Worm (Caenorhabditis elegans) whole organism, L4 larva: ENCODE measurements around the gene mlt-4.

Experiments
- D1046.2 ChIP-seq: fragments of 200-800 bp; sonication (Bioruptor generic); IDR thresholded peaks from 2 replicates; pipeline ENCODE4 v1.3.6; 2022; ENCODE audit warnings: missing genetic modification characterization, missing compliant biosample characterization
- F37D6.2 ChIP-seq: sonication (generic microtip); optimal IDR thresholded peaks from 2 replicates; lab custom pipeline; 2016; ENCODE audit warnings: mild to moderate bottlenecking, missing genetic modification characterization, missing compliant biosample characterization
- F44E2.7 ChIP-seq: fragments of 200-800 bp; sonication (Bioruptor generic); IDR thresholded peaks from 2 replicates; pipeline ENCODE4 v2.1.2; 2022; ENCODE audit warnings: missing genetic modification characterization, missing compliant biosample characterization
- T20F7.1 ChIP-seq: fragments of 200-800 bp; sonication (Bioruptor generic); optimal IDR thresholded peaks from 2 replicates; lab custom pipeline; 2018; ENCODE audit warnings: mild to moderate bottlenecking, missing genetic modification characterization, missing compliant biosample characterization
- T26A8.4 ChIP-seq: fragments of 200-800 bp; sonication (Bioruptor generic); IDR thresholded peaks from 2 replicates; pipeline ENCODE4 v1.3.6; 2022; ENCODE audit warnings: missing genetic modification characterization, missing compliant biosample characterization
- Y75B8A.6 ChIP-seq: fragments of 200-800 bp; sonication (Bioruptor generic); IDR thresholded peaks from 2 replicates; pipeline ENCODE4 v1.3.6; 2022; ENCODE audit warnings: missing genetic modification reagents, missing genetic modification characterization, missing compliant biosample characterization
- ZK546.5 ChIP-seq, 2 experiments: sonication (generic microtip); optimal IDR thresholded peaks; 2 replicates each; lab custom pipeline; 2017; ENCODE audit warnings: missing biosample characterization in 2 of 2, missing genetic modification characterization in 2 of 2
- aha-1 ChIP-seq: fragments of 150-350 bp; peaks from one replicate; lab custom pipeline; 2014; ENCODE audit warnings: missing biosample characterization, missing genetic modification characterization
- attf-4 ChIP-seq: sonication (generic microtip); optimal IDR thresholded peaks from 3 replicates; lab custom pipeline; 2017; ENCODE audit warnings: missing biosample characterization, missing genetic modification characterization
- ceh-82 ChIP-seq: sonication (generic microtip); optimal IDR thresholded peaks from 2 replicates; lab custom pipeline; 2017; ENCODE audit warnings: missing biosample characterization, missing genetic modification characterization
- ces-1 ChIP-seq: fragments of 150-350 bp; sonication (generic microtip); optimal IDR thresholded peaks from 4 replicates; lab custom pipeline; 2014; ENCODE audit warnings: missing biosample characterization, missing genetic modification reagents, missing genetic modification characterization
- daf-16 ChIP-seq, 3 experiments: sonication (generic microtip); optimal IDR thresholded peaks; 2 replicates each; lab custom pipeline; 2016 to 2017; ENCODE audit warnings: missing genetic modification characterization in 3 of 3, missing genetic modification reagents in 3 of 3, mild to moderate bottlenecking in 2 of 3, missing compliant biosample characterization in 2 of 3, missing biosample characterization in 1 of 3, moderate library complexity in 1 of 3
- daf-8 ChIP-seq: fragments of 200-800 bp; sonication (Bioruptor generic); IDR thresholded peaks from 2 replicates; pipeline ENCODE4 v1.3.6; 2022; ENCODE audit warnings: missing genetic modification characterization, missing compliant biosample characterization
- dpl-1 ChIP-seq: fragments of 150-350 bp; optimal IDR thresholded peaks from 2 replicates; lab custom pipeline; 2014; ENCODE audit warnings: missing biosample characterization, missing genetic modification reagents, missing genetic modification characterization
- dve-1 ChIP-seq: sonication (generic microtip); optimal IDR thresholded peaks from 2 replicates; lab custom pipeline; 2017; ENCODE audit warnings: antibody characterized with exemption, mild to moderate bottlenecking, missing genetic modification characterization, missing compliant biosample characterization; ENCODE audit not compliant: insufficient read depth
- egl-27 ChIP-seq: sonication (generic microtip); optimal IDR thresholded peaks from 3 replicates; lab custom pipeline; 2017; ENCODE audit warnings: missing biosample characterization, missing genetic modification reagents, missing genetic modification characterization
- fkh-10 ChIP-seq: fragments of 150-350 bp; optimal IDR thresholded peaks from 2 replicates; lab custom pipeline; 2014; ENCODE audit warnings: missing biosample characterization, missing genetic modification reagents, missing genetic modification characterization
- gei-8 ChIP-seq: fragments of 200-800 bp; sonication (Bioruptor generic); optimal IDR thresholded peaks from 2 replicates; lab custom pipeline; 2018; ENCODE audit warnings: mild to moderate bottlenecking, missing genetic modification characterization, missing compliant biosample characterization
- hlh-11 ChIP-seq: fragments of 200-800 bp; sonication (Bioruptor generic); optimal IDR thresholded peaks from 2 replicates; lab custom pipeline; 2018; ENCODE audit warnings: mild to moderate bottlenecking, missing genetic modification characterization, missing compliant biosample characterization
- hlh-30 ChIP-seq: sonication (generic microtip); optimal IDR thresholded peaks from 2 replicates; lab custom pipeline; 2017; ENCODE audit warnings: antibody characterized with exemption, mild to moderate bottlenecking, missing genetic modification characterization, missing compliant biosample characterization; ENCODE audit not compliant: insufficient read depth
- hmg-1.1 ChIP-seq: fragments of 200-800 bp; sonication (Bioruptor generic); IDR thresholded peaks from 2 replicates; pipeline ENCODE4 v1.3.6; 2022; ENCODE audit warnings: missing genetic modification reagents, missing genetic modification characterization, missing compliant biosample characterization
- jun-1 ChIP-seq: fragments of 150-350 bp; optimal IDR thresholded peaks from 2 replicates; lab custom pipeline; 2014; ENCODE audit warnings: missing biosample characterization, missing genetic modification reagents, missing genetic modification characterization
- lim-7 ChIP-seq: fragments of 200-800 bp; sonication (Bioruptor generic); IDR thresholded peaks from 2 replicates; pipeline ENCODE4 v1.3.6; 2022; ENCODE audit warnings: missing genetic modification characterization, missing compliant biosample characterization
- lin-1 ChIP-seq: fragments of 200-800 bp; sonication (Bioruptor generic); IDR thresholded peaks from 2 replicates; pipeline ENCODE4 v1.3.6; 2022; ENCODE audit warnings: missing genetic modification reagents, missing genetic modification characterization, missing compliant biosample characterization
- lin-13 ChIP-seq: fragments of 150-350 bp; optimal IDR thresholded peaks from 2 replicates; lab custom pipeline; 2014; ENCODE audit warnings: missing biosample characterization, missing genetic modification reagents, missing genetic modification characterization
- lin-15B ChIP-seq: fragments of 150-350 bp; sonication (generic microtip); optimal IDR thresholded peaks from 3 replicates; lab custom pipeline; 2014; ENCODE audit warnings: missing biosample characterization, missing genetic modification characterization
- lin-38 ChIP-seq: fragments of 200-800 bp; sonication (Bioruptor generic); IDR thresholded peaks from 2 replicates; pipeline ENCODE4 v1.3.6; 2022; ENCODE audit warnings: missing genetic modification reagents, missing genetic modification characterization, missing compliant biosample characterization
- lin-39 ChIP-seq: fragments of 150-350 bp; optimal IDR thresholded peaks from 2 replicates; lab custom pipeline; 2014; ENCODE audit warnings: missing biosample characterization, missing genetic modification reagents, missing genetic modification characterization
- madf-5 ChIP-seq, 2 experiments: fragments of 200-800 bp; sonication (Bioruptor generic); IDR thresholded peaks; 2 replicates each; pipeline ENCODE4 v1.3.6; 2022; ENCODE audit warnings: missing compliant biosample characterization in 2 of 2, missing genetic modification characterization in 2 of 2
- madf-9 ChIP-seq: fragments of 200-800 bp; sonication (Bioruptor generic); conservative IDR thresholded peaks from 2 replicates; pipeline ENCODE4 v1.3.6; 2022; ENCODE audit warnings: missing genetic modification reagents, missing genetic modification characterization, missing compliant biosample characterization
- mdl-1 ChIP-seq, 2 experiments: fragments of 150-350 bp in 1 of 2; sonication (generic microtip) in 1 of 2; optimal IDR thresholded peaks; 2 replicates each; lab custom pipeline; 2014 to 2017; ENCODE audit warnings: missing biosample characterization in 2 of 2, missing genetic modification characterization in 2 of 2
- mdt-29 ChIP-seq: fragments of 200-800 bp; sonication (Bioruptor generic); IDR thresholded peaks from 2 replicates; pipeline ENCODE4 v1.3.6; 2022; ENCODE audit warnings: missing genetic modification reagents, missing genetic modification characterization, missing compliant biosample characterization
- nhr-10 ChIP-seq: fragments of 150-350 bp; optimal IDR thresholded peaks from 2 replicates; lab custom pipeline; 2014; ENCODE audit warnings: missing biosample characterization, missing genetic modification characterization
- nhr-102 ChIP-seq: sonication (generic microtip); optimal IDR thresholded peaks from 2 replicates; lab custom pipeline; 2016; ENCODE audit warnings: mild to moderate bottlenecking, missing genetic modification characterization, moderate library complexity, missing compliant biosample characterization
- nhr-11 ChIP-seq: fragments of 150-350 bp; optimal IDR thresholded peaks from 2 replicates; lab custom pipeline; 2014; ENCODE audit warnings: missing biosample characterization, missing genetic modification characterization
- nhr-111 ChIP-seq: fragments of 200-800 bp; sonication (Bioruptor generic); optimal IDR thresholded peaks from 2 replicates; lab custom pipeline; 2018; ENCODE audit warnings: mild to moderate bottlenecking, missing genetic modification characterization, missing compliant biosample characterization
- nhr-28 ChIP-seq: fragments of 150-350 bp; optimal IDR thresholded peaks from 2 replicates; lab custom pipeline; 2014; ENCODE audit warnings: missing biosample characterization, missing genetic modification characterization
- nhr-48 ChIP-seq: sonication (generic microtip); optimal IDR thresholded peaks from 2 replicates; lab custom pipeline; 2016; ENCODE audit warnings: mild to moderate bottlenecking, missing genetic modification characterization, missing compliant biosample characterization
- nhr-76 ChIP-seq: fragments of 150-350 bp; optimal IDR thresholded peaks from 2 replicates; lab custom pipeline; 2014; ENCODE audit warnings: missing biosample characterization, missing genetic modification characterization
- pha-4 ChIP-seq, 2 experiments: fragments of 150-350 bp in 1 of 2; fragments of 200-800 bp in 1 of 2; sonication (Bioruptor generic) in 1 of 2; IDR thresholded peaks in 1 of 2; optimal IDR thresholded peaks in 1 of 2; 2 replicates each; pipeline versions ENCODE4 v1.3.6 to Lab custom; 2014 to 2022; ENCODE audit warnings: missing genetic modification characterization in 2 of 2, missing genetic modification reagents in 2 of 2, missing biosample characterization in 1 of 2, missing compliant biosample characterization in 1 of 2
- rbr-2 ChIP-seq: sonication (generic microtip); optimal IDR thresholded peaks from 2 replicates; lab custom pipeline; 2016; ENCODE audit warnings: missing genotype, missing genetic modification characterization, missing compliant biosample characterization
- sdz-12 ChIP-seq: fragments of 200-800 bp; sonication (Bioruptor generic); optimal IDR thresholded peaks from 2 replicates; lab custom pipeline; 2018; ENCODE audit warnings: mild to moderate bottlenecking, missing genetic modification characterization, missing compliant biosample characterization
- skn-1 ChIP-seq: fragments of 150-350 bp; optimal IDR thresholded peaks from 2 replicates; lab custom pipeline; 2014; ENCODE audit warnings: missing biosample characterization, missing genetic modification characterization
- snpc-1.2 ChIP-seq: fragments of 200-800 bp; sonication (Bioruptor generic); IDR thresholded peaks from 2 replicates; pipeline ENCODE4 v1.3.6; 2022; ENCODE audit warnings: missing genetic modification reagents, missing genetic modification characterization, missing compliant biosample characterization
- spr-3 ChIP-seq: fragments of 200-800 bp; sonication (Bioruptor generic); optimal IDR thresholded peaks from 2 replicates; lab custom pipeline; 2018; ENCODE audit warnings: mild to moderate bottlenecking, missing genetic modification characterization, missing compliant biosample characterization
- tra-1 ChIP-seq: fragments of 200-800 bp; sonication (Bioruptor generic); IDR thresholded peaks from 2 replicates; pipeline ENCODE4 v1.3.6; 2022; ENCODE audit warnings: missing genetic modification reagents, missing genetic modification characterization, missing compliant biosample characterization
- unc-39 ChIP-seq: sonication (generic microtip); optimal IDR thresholded peaks from 2 replicates; lab custom pipeline; 2017; ENCODE audit warnings: missing biosample characterization, missing genetic modification characterization
- zag-1 ChIP-seq: fragments of 150-350 bp; optimal IDR thresholded peaks from 2 replicates; lab custom pipeline; 2014; ENCODE audit warnings: missing biosample characterization, missing genetic modification characterization
- zfp-2 ChIP-seq: sonication (generic microtip); optimal IDR thresholded peaks from 2 replicates; lab custom pipeline; 2016; ENCODE audit warnings: mild to moderate bottlenecking, missing genetic modification characterization, missing compliant biosample characterization
- zip-2 ChIP-seq: fragments of 150-350 bp; optimal IDR thresholded peaks from 2 replicates; lab custom pipeline; 2014; ENCODE audit warnings: missing biosample characterization, missing genetic modification characterization
- ztf-7 ChIP-seq: fragments of 150-350 bp; optimal IDR thresholded peaks from 2 replicates; lab custom pipeline; 2014; ENCODE audit warnings: missing biosample characterization, missing genetic modification characterization

Gene mlt-4

DNA sequence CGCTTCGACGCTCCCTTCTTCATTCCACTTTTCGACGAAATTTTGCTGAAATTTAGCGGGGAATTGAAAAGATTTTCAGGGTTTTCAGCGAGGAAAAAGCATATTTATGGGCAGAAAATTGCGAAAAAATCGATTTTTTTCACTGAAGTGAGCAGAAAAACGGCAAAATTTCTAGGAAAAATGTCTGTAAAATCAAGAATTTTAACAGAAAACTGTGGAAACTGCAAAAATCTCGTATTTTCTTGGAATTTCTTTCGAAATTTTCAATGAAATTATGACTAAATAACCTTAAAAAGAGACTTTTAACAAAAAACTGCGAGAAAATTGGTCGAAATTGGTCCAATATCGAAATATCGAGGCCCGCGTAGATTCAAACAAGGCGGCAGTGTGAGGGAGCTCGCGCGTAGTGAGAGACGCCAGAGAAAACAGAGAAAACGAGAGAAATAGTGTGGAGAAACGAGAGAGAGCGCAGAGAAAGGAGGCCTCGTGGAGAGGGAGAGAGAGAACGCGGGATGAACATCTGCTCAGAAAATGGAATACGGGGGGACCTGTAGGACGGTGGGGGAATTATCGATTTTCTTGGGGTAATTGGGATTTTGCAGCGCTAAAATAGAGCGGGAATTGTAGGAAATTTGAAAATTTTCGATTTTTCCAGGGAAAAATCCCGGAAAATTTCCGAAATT lies 39.6 kb downstream of the mlt-4 start, which contains the start of gene swsn-1:
Gene swsn-1, minus strand, starts transcription at position 51 of the 683 bp plus-strand sequence.
- no peak for TF ChIP-seq ZK546.5 (tag; optimal IDR thresholded peaks at IDR 0.05; lab: Kevin White, UChicago)
- no peak for TF ChIP-seq sdz-12 (GFP tag; lab: Kevin White, UChicago)
- TF ChIP-seq lim-7 (GFP tag; lab: Robert Waterston, UW): no peak
- TF ChIP-seq pha-4 (GFP tag; IDR thresholded peaks at IDR 0.05; lab: Robert Waterston, UW): no peak
- no peak for TF ChIP-seq pha-4 (tag; optimal IDR thresholded peaks at IDR 0.05; lab: Kevin White, UChicago)
- TF ChIP-seq dpl-1 (GFP tag; lab: Kevin White, UChicago): peak; percentile 34
- TF ChIP-seq lin-38 (GFP tag; lab: Robert Waterston, UW): peak; percentile 42; the same call in 1 of the 2 replicates
- TF ChIP-seq aha-1 (tag; lab: Kevin White, UChicago): peak; percentile 69
- no peak for TF ChIP-seq ces-1 (GFP tag; lab: Kevin White, UChicago)
- no peak for TF ChIP-seq skn-1
- TF ChIP-seq mdt-29 (GFP tag; lab: Robert Waterston, UW): no peak
- no peak for TF ChIP-seq nhr-11
- TF ChIP-seq Y75B8A.6 (GFP tag; lab: Robert Waterston, UW): no peak
- peak in 1 of 2 experiments; percentile 57 for TF ChIP-seq mdl-1 (tag; optimal IDR thresholded peaks at IDR 0.05; lab: Kevin White, UChicago)
- TF ChIP-seq zag-1: no peak
- TF ChIP-seq madf-9: no peak
- no peak for TF ChIP-seq ztf-7 (tag; lab: Kevin White, UChicago)
- peak; percentile 31 for TF ChIP-seq dve-1 (tag; lab: Kevin White, UChicago)
- no peak for TF ChIP-seq nhr-76
- TF ChIP-seq fkh-10 (GFP tag; lab: Kevin White, UChicago): no peak
- TF ChIP-seq hlh-11: no peak
- no peak for TF ChIP-seq lin-15B (tag; lab: Kevin White, UChicago)
- TF ChIP-seq snpc-1.2 (GFP tag; lab: Robert Waterston, UW): no peak
- TF ChIP-seq tra-1 (GFP tag; lab: Robert Waterston, UW): no peak
- TF ChIP-seq madf-5 (GFP tag; IDR thresholded peaks at IDR 0.05; lab: Robert Waterston, UW): no peak
- no peak for TF ChIP-seq D1046.2 (GFP tag; lab: Robert Waterston, UW)
- no peak for TF ChIP-seq lin-1
- no peak for TF ChIP-seq attf-4 (tag; lab: Kevin White, UChicago)
- no peak for TF ChIP-seq F37D6.2 (tag; lab: Kevin White, UChicago)
- TF ChIP-seq nhr-111 (GFP tag; lab: Kevin White, UChicago): no peak
- TF ChIP-seq T26A8.4 (GFP tag; lab: Robert Waterston, UW): no peak
- TF ChIP-seq zip-2 (tag; lab: Kevin White, UChicago): no peak
- no peak for TF ChIP-seq daf-8
- no peak for TF ChIP-seq nhr-102 (tag; lab: Kevin White, UChicago)
- no peak for TF ChIP-seq gei-8 (GFP tag; lab: Kevin White, UChicago)
- no peak for TF ChIP-seq nhr-48 (tag; lab: Kevin White, UChicago)
- TF ChIP-seq ceh-82 (tag; lab: Kevin White, UChicago): no peak
- peak; percentile 12 for TF ChIP-seq rbr-2 (tag; lab: Kevin White, UChicago)
- TF ChIP-seq hlh-30 (tag; lab: Kevin White, UChicago): peak; percentile 79
- TF ChIP-seq spr-3 (GFP tag; lab: Kevin White, UChicago): no peak
- TF ChIP-seq daf-16 (GFP tag; optimal IDR thresholded peaks at IDR 0.05; lab: Kevin White, UChicago): no peak
- TF ChIP-seq daf-16 (tag; optimal IDR thresholded peaks at IDR 0.05; lab: Kevin White, UChicago): peak; percentile 21
- no peak for TF ChIP-seq F44E2.7 (GFP tag; lab: Robert Waterston, UW)
- no peak for TF ChIP-seq jun-1 (tag; lab: Kevin White, UChicago)
- TF ChIP-seq nhr-28: peak; percentile 21
- no peak for TF ChIP-seq lin-39 (tag; lab: Kevin White, UChicago)
- peak; percentile 52 for TF ChIP-seq lin-13 (GFP tag; lab: Kevin White, UChicago)
- no peak for TF ChIP-seq unc-39
- no peak for TF ChIP-seq T20F7.1
- no peak for TF ChIP-seq nhr-10 (tag; lab: Kevin White, UChicago)
- no peak for TF ChIP-seq zfp-2 (tag; lab: Kevin White, UChicago)
- TF ChIP-seq egl-27 (tag; lab: Kevin White, UChicago): no peak
- peak; percentile 78 for TF ChIP-seq hmg-1.1 (GFP tag; lab: Robert Waterston, UW)
